Worm (Caenorhabditis elegans) whole organism, young adult: ENCODE data around the gene ZK673.2.
"Not testable (repeated sequence)": the region's sequence is repeated elsewhere in the genome, so short reads cannot be mapped to it uniquely, and the experiment has no call there.

Experiments used
- B0019.2 ChIP-seq: fragments of 200-800 bp; sonication (Bioruptor generic); conservative IDR thresholded peaks from 2 replicates; pipeline ENCODE4 v1.3.6; 2022; ENCODE audit warnings: missing genetic modification reagents, missing genetic modification characterization, missing compliant biosample characterization
- C17E4.6 ChIP-seq: fragments of 200-800 bp; sonication (Bioruptor generic); IDR thresholded peaks from 2 replicates; pipeline ENCODE4 v1.3.6; 2022; ENCODE audit warnings: missing genetic modification reagents, missing genetic modification characterization, missing compliant biosample characterization
- F10E7.11 ChIP-seq: sonication (generic microtip); optimal IDR thresholded peaks from 2 replicates; lab custom pipeline; 2017; ENCODE audit warnings: mild to moderate bottlenecking, missing genetic modification characterization, moderate library complexity, missing compliant biosample characterization
- F33H1.4 ChIP-seq: fragments of 200-800 bp; sonication (Bioruptor generic); IDR thresholded peaks from 2 replicates; pipeline ENCODE4 v1.3.6; 2022; ENCODE audit warnings: missing genetic modification reagents, missing genetic modification characterization, missing compliant biosample characterization
- F39B2.1 ChIP-seq: fragments of 200-800 bp; sonication (Bioruptor generic); IDR thresholded peaks from 2 replicates; pipeline ENCODE4 v1.3.6; 2022; ENCODE audit warnings: missing genetic modification reagents, missing genetic modification characterization, missing compliant biosample characterization
- Y67H2A.10 ChIP-seq: fragments of 200-800 bp; sonication (Bioruptor generic); conservative IDR thresholded peaks from 2 replicates; pipeline ENCODE4 v1.3.6; 2022; ENCODE audit warnings: missing genetic modification reagents, missing genetic modification characterization, missing compliant biosample characterization
- Y95B8A.8 ChIP-seq: fragments of 200-800 bp; sonication (Bioruptor generic); IDR thresholded peaks from 2 replicates; pipeline ENCODE4 v1.3.6; 2022; ENCODE audit warnings: missing genetic modification reagents, missing genetic modification characterization, missing compliant biosample characterization
- ZK185.1 ChIP-seq: sonication (generic microtip); optimal IDR thresholded peaks from 2 replicates; lab custom pipeline; 2016; ENCODE audit warnings: mild to moderate bottlenecking, missing genetic modification characterization, missing compliant biosample characterization; ENCODE audit not compliant: poor library complexity, severe bottlenecking
- atf-7 ChIP-seq: sonication (generic microtip); optimal IDR thresholded peaks from 2 replicates; lab custom pipeline; 2017; ENCODE audit warnings: mild to moderate bottlenecking, missing genetic modification characterization, missing compliant biosample characterization
- bed-1 ChIP-seq: fragments of 200-800 bp; sonication (Bioruptor generic); IDR thresholded peaks from 2 replicates; pipeline ENCODE4 v1.3.6; 2022; ENCODE audit warnings: missing genetic modification reagents, missing genetic modification characterization, missing compliant biosample characterization
- ceh-79 ChIP-seq: sonication (generic microtip); optimal IDR thresholded peaks from 2 replicates; lab custom pipeline; 2017; ENCODE audit warnings: mild to moderate bottlenecking, missing genetic modification characterization, missing compliant biosample characterization
- chd-7 ChIP-seq: sonication (generic microtip); optimal IDR thresholded peaks from 2 replicates; lab custom pipeline; 2016; ENCODE audit warnings: mild to moderate bottlenecking, missing genetic modification characterization, moderate library complexity, missing compliant biosample characterization
- die-1 ChIP-seq: sonication (generic microtip); optimal IDR thresholded peaks from 2 replicates; lab custom pipeline; 2016; ENCODE audit warnings: missing genotype, mild to moderate bottlenecking, missing genetic modification characterization, missing compliant biosample characterization
- egl-44 ChIP-seq: fragments of 200-800 bp; sonication (Bioruptor generic); IDR thresholded peaks from 2 replicates; pipeline ENCODE4 v1.3.6; 2022; ENCODE audit warnings: missing genetic modification reagents, missing genetic modification characterization, missing compliant biosample characterization
- him-1 ChIP-seq: sonication (generic microtip); optimal IDR thresholded peaks from 2 replicates; lab custom pipeline; 2016; ENCODE audit warnings: missing genotype, missing genetic modification reagents, missing genetic modification characterization, missing compliant biosample characterization
- hrde-1 ChIP-seq: sonication (generic microtip); optimal IDR thresholded peaks from 2 replicates; lab custom pipeline; 2016; ENCODE audit warnings: missing genetic modification characterization, mild to moderate bottlenecking, missing compliant biosample characterization, moderate library complexity, missing genotype, missing genetic modification reagents, borderline replicate concordance
- let-526 ChIP-seq: fragments of 200-800 bp; sonication (Bioruptor generic); IDR thresholded peaks from 2 replicates; pipeline ENCODE4 v1.3.6; 2022; ENCODE audit warnings: missing genetic modification reagents, missing genetic modification characterization, missing compliant biosample characterization
- lin-26 ChIP-seq: fragments of 200-800 bp; sonication (Bioruptor generic); IDR thresholded peaks from 2 replicates; pipeline ENCODE4 v1.3.6; 2022; ENCODE audit warnings: missing genetic modification reagents, missing genetic modification characterization, missing compliant biosample characterization
- lin-54 ChIP-seq: fragments of 200-800 bp; sonication (Bioruptor generic); optimal IDR thresholded peaks from 2 replicates; lab custom pipeline; 2018; ENCODE audit warnings: mild to moderate bottlenecking, missing genetic modification characterization, missing compliant biosample characterization
- nhr-27 ChIP-seq: fragments of 200-800 bp; sonication (Bioruptor generic); optimal IDR thresholded peaks from 2 replicates; lab custom pipeline; 2018; ENCODE audit warnings: mild to moderate bottlenecking, missing genetic modification characterization, moderate library complexity, missing compliant biosample characterization
- nhr-80 ChIP-seq: sonication (generic microtip); optimal IDR thresholded peaks from 2 replicates; lab custom pipeline; 2016; ENCODE audit warnings: missing genetic modification characterization, missing compliant biosample characterization
- pha-4 ChIP-seq: fragments of 150-350 bp; sonication (generic microtip); optimal IDR thresholded peaks from 2 replicates; lab custom pipeline; 2014; ENCODE audit warnings: missing biosample characterization, missing genetic modification reagents, missing genetic modification characterization
- sdz-38 ChIP-seq: sonication (generic microtip); optimal IDR thresholded peaks from 2 replicates; lab custom pipeline; 2016; ENCODE audit warnings: missing genotype, missing genetic modification characterization, missing compliant biosample characterization
- snpc-1.3 ChIP-seq: sonication (generic microtip); optimal IDR thresholded peaks from 2 replicates; lab custom pipeline; 2017; ENCODE audit warnings: missing genetic modification characterization, mild to moderate bottlenecking, missing compliant biosample characterization, antibody characterized with exemption, moderate library complexity, missing genotype, missing genetic modification reagents; ENCODE audit not compliant: insufficient read depth
- snpc-3.4 ChIP-seq: sonication (generic microtip); optimal IDR thresholded peaks from 2 replicates; lab custom pipeline; 2017; ENCODE audit warnings: missing genetic modification characterization, mild to moderate bottlenecking, missing compliant biosample characterization, antibody characterized with exemption, moderate library complexity, missing genotype, missing genetic modification reagents
- somi-1 ChIP-seq: fragments of 200-800 bp; sonication (Bioruptor generic); optimal IDR thresholded peaks from 2 replicates; lab custom pipeline; 2018; ENCODE audit warnings: mild to moderate bottlenecking, missing genetic modification characterization, missing compliant biosample characterization
- sptf-2 ChIP-seq: fragments of 200-800 bp; sonication (Bioruptor generic); optimal IDR thresholded peaks from 2 replicates; lab custom pipeline; 2018; ENCODE audit warnings: mild to moderate bottlenecking, missing genetic modification characterization, missing compliant biosample characterization
- unc-130 ChIP-seq: sonication (generic microtip); optimal IDR thresholded peaks from 2 replicates; lab custom pipeline; 2016; ENCODE audit warnings: missing genetic modification reagents, missing genetic modification characterization, missing compliant biosample characterization

Gene ZK673.2

ce11 chrII:10421941-10422340 lies 26.1 kb upstream of the ZK673.2 start, which contains the start of gene frpr-21 (continued):
- no peak for TF ChIP-seq sdz-38 (tag; lab: Kevin White, UChicago)
- no peak for TF ChIP-seq ZK185.1
- no peak for TF ChIP-seq B0019.2 (GFP tag; lab: Robert Waterston, UW)
- TF ChIP-seq, all 124 proteins: peak for 0

ce11 chrII:10435836-10436235 lies 12.2 kb upstream of the ZK673.2 start, which contains the start of gene cut-4:
Gene cut-4, plus strand, starts transcription at chrII:10436136.
- no peak for TF ChIP-seq F33H1.4 (GFP tag; lab: Robert Waterston, UW)
- no peak for TF ChIP-seq Y95B8A.8
- no peak for TF ChIP-seq hrde-1
- TF ChIP-seq snpc-1.3 (tag; lab: Kevin White, UChicago): no peak
- TF ChIP-seq chd-7 (tag; lab: Kevin White, UChicago): no peak
- TF ChIP-seq F39B2.1: no peak
- TF ChIP-seq atf-7: no peak
- TF ChIP-seq snpc-3.4: no peak
- TF ChIP-seq pha-4 (tag; lab: Kevin White, UChicago): no peak
- no peak for TF ChIP-seq him-1 (tag; lab: Kevin White, UChicago)
- TF ChIP-seq lin-26 (GFP tag; lab: Robert Waterston, UW): no peak
- no peak for TF ChIP-seq egl-44 (GFP tag; lab: Robert Waterston, UW)
- TF ChIP-seq Y67H2A.10 (GFP tag; lab: Robert Waterston, UW): no peak

ce11 chrII:10437840-10438239 lies 10.2 kb upstream of the ZK673.2 start:
- TF ChIP-seq die-1 (tag; lab: Kevin White, UChicago): no peak
- no peak for TF ChIP-seq lin-54
- no peak for TF ChIP-seq nhr-80 (tag; lab: Kevin White, UChicago)
- TF ChIP-seq somi-1 (GFP tag; lab: Kevin White, UChicago): no peak
- TF ChIP-seq F39B2.1: no peak
- TF ChIP-seq, all 124 proteins: peak for 0

- TF ChIP-seq bed-1 (GFP tag; lab: Robert Waterston, UW) (no peak), let-526 (GFP tag; lab: Robert Waterston, UW) (no peak), F10E7.11 (tag; lab: Kevin White, UChicago) (no peak)
These were observed 8.1 kb upstream of the ZK673.2 start, which contains the start of gene E04D5.4 for ce11 chrII:10439976-10440375. Gene E04D5.4, plus strand, starts transcription at chrII:10440276.

ce11 chrII:10442846-10443245 lies 5.2 kb upstream of the ZK673.2 start, which contains the start of gene ZK673.1:
Gene ZK673.1, plus strand, starts transcription at chrII:10443146.
- not testable (repeated sequence) for TF ChIP-seq snpc-1.3 (tag; lab: Kevin White, UChicago); unc-130 (GFP tag; lab: Kevin White, UChicago); atf-7

ce11 chrII:10443898-10444297 lies 4.2 kb upstream of the ZK673.2 start:
- TF ChIP-seq ceh-79 (tag; lab: Kevin White, UChicago) (no peak), nhr-27 (tag; lab: Kevin White, UChicago) (no peak), nhr-80 (tag; lab: Kevin White, UChicago) (peak; percentile 75), Y67H2A.10 (GFP tag; lab: Robert Waterston, UW) (no peak), sptf-2 (GFP tag; lab: Kevin White, UChicago) (no peak), C17E4.6 (GFP tag; lab: Robert Waterston, UW) (no peak)
